Worm (Caenorhabditis elegans) whole organism, young adult: ENCODE measurements around the gene F16B4.2.

Experiments
- C17E4.6 ChIP-seq: fragments of 200-800 bp; sonication (Bioruptor generic); IDR thresholded peaks from 2 replicates; pipeline ENCODE4 v1.3.6; 2022; ENCODE audit warnings: missing genetic modification reagents, missing genetic modification characterization, missing compliant biosample characterization
- D2030.7 ChIP-seq: fragments of 200-800 bp; sonication (Bioruptor generic); IDR thresholded peaks from 2 replicates; pipeline ENCODE4 v1.3.6; 2022; ENCODE audit warnings: missing genetic modification reagents, missing genetic modification characterization, missing compliant biosample characterization
- F37B4.10 ChIP-seq: fragments of 200-800 bp; sonication (Bioruptor generic); IDR thresholded peaks from 2 replicates; pipeline ENCODE4 v1.3.6; 2022; ENCODE audit warnings: missing genetic modification characterization, missing compliant biosample characterization
- F39B2.1 ChIP-seq: fragments of 200-800 bp; sonication (Bioruptor generic); IDR thresholded peaks from 2 replicates; pipeline ENCODE4 v1.3.6; 2022; ENCODE audit warnings: missing genetic modification reagents, missing genetic modification characterization, missing compliant biosample characterization
- F55B11.4 ChIP-seq: sonication (generic microtip); optimal IDR thresholded peaks from 2 replicates; lab custom pipeline; 2016; ENCODE audit warnings: missing compliant biosample characterization, missing genetic modification characterization, borderline replicate concordance; ENCODE audit not compliant: insufficient read depth
- K12H6.12 ChIP-seq: fragments of 200-800 bp; sonication (Bioruptor generic); optimal IDR thresholded peaks from 2 replicates; lab custom pipeline; 2018; ENCODE audit warnings: mild to moderate bottlenecking, missing genetic modification characterization, missing compliant biosample characterization
- Y56A3A.18 ChIP-seq: fragments of 200-800 bp; sonication (Bioruptor generic); IDR thresholded peaks from 2 replicates; pipeline ENCODE4 v1.3.6; 2022; ENCODE audit warnings: missing genetic modification reagents, missing genetic modification characterization, missing compliant biosample characterization
- ama-1 ChIP-seq, 3 experiments: fragments of 150-350 bp in 1 of 3; sonication (generic microtip) in 2 of 3; optimal IDR thresholded peaks; 2 replicates each; lab custom pipeline; 2014 to 2018; ENCODE audit warnings: missing biosample characterization in 2 of 3, missing genetic modification characterization in 2 of 3, missing genetic modification reagents in 2 of 3
- bed-1 ChIP-seq: fragments of 200-800 bp; sonication (Bioruptor generic); IDR thresholded peaks from 2 replicates; pipeline ENCODE4 v1.3.6; 2022; ENCODE audit warnings: missing genetic modification reagents, missing genetic modification characterization, missing compliant biosample characterization
- cebp-1 ChIP-seq, 2 experiments: fragments of 200-800 bp in 1 of 2; sonication (Bioruptor generic) in 1 of 2; sonication (generic microtip) in 1 of 2; IDR thresholded peaks in 1 of 2; optimal IDR thresholded peaks in 1 of 2; 2 replicates each; pipeline versions ENCODE4 v1.3.6 to Lab custom; 2017 to 2022; ENCODE audit warnings: missing compliant biosample characterization in 2 of 2, missing genetic modification characterization in 2 of 2, mild to moderate bottlenecking in 1 of 2, missing genetic modification reagents in 1 of 2, moderate library complexity in 1 of 2
- ceh-100 ChIP-seq: fragments of 200-800 bp; sonication (Bioruptor generic); IDR thresholded peaks from 2 replicates; pipeline ENCODE4 v1.3.6; 2022; ENCODE audit warnings: missing genetic modification reagents, missing genetic modification characterization, missing compliant biosample characterization
- ceh-91 ChIP-seq: fragments of 200-800 bp; sonication (Bioruptor generic); IDR thresholded peaks from 2 replicates; pipeline ENCODE4 v1.3.6; 2022; ENCODE audit warnings: missing genetic modification reagents, missing genetic modification characterization, missing compliant biosample characterization
- chd-7 ChIP-seq: sonication (generic microtip); optimal IDR thresholded peaks from 2 replicates; lab custom pipeline; 2016; ENCODE audit warnings: mild to moderate bottlenecking, missing genetic modification characterization, moderate library complexity, missing compliant biosample characterization
- egrh-3 ChIP-seq: fragments of 200-800 bp; sonication (Bioruptor generic); IDR thresholded peaks from 2 replicates; pipeline ENCODE4 v1.3.6; 2022; ENCODE audit warnings: missing genetic modification reagents, missing genetic modification characterization, missing compliant biosample characterization
- ets-4 ChIP-seq: fragments of 200-800 bp; sonication (Bioruptor generic); optimal IDR thresholded peaks from 2 replicates; lab custom pipeline; 2018; ENCODE audit warnings: mild to moderate bottlenecking, missing genetic modification characterization, missing compliant biosample characterization
- hlh-26 ChIP-seq: fragments of 200-800 bp; sonication (Bioruptor generic); conservative IDR thresholded peaks from 2 replicates; pipeline ENCODE4 v1.3.6; 2022; ENCODE audit warnings: missing genetic modification reagents, missing genetic modification characterization, missing compliant biosample characterization
- let-526 ChIP-seq: fragments of 200-800 bp; sonication (Bioruptor generic); IDR thresholded peaks from 2 replicates; pipeline ENCODE4 v1.3.6; 2022; ENCODE audit warnings: missing genetic modification reagents, missing genetic modification characterization, missing compliant biosample characterization
- lin-54 ChIP-seq: fragments of 200-800 bp; sonication (Bioruptor generic); optimal IDR thresholded peaks from 2 replicates; lab custom pipeline; 2018; ENCODE audit warnings: mild to moderate bottlenecking, missing genetic modification characterization, missing compliant biosample characterization
- madf-6 ChIP-seq: fragments of 200-800 bp; sonication (Bioruptor generic); IDR thresholded peaks from 2 replicates; pipeline ENCODE4 v1.3.6; 2022; ENCODE audit warnings: missing genetic modification reagents, missing genetic modification characterization, missing compliant biosample characterization
- mes-4 ChIP-seq: sonication (generic microtip); optimal IDR thresholded peaks from 2 replicates; lab custom pipeline; 2016; ENCODE audit warnings: missing genotype, missing genetic modification characterization, missing compliant biosample characterization
- nfya-2 ChIP-seq: fragments of 200-800 bp; sonication (Bioruptor generic); IDR thresholded peaks from 2 replicates; pipeline ENCODE4 v1.3.6; 2022; ENCODE audit warnings: missing genetic modification reagents, missing genetic modification characterization, missing compliant biosample characterization
- nfyb-1 ChIP-seq: fragments of 200-800 bp; sonication (Bioruptor generic); IDR thresholded peaks from 2 replicates; pipeline ENCODE4 v1.3.6; 2022; ENCODE audit warnings: missing genetic modification reagents, missing genetic modification characterization, missing compliant biosample characterization
- nhr-27 ChIP-seq: fragments of 200-800 bp; sonication (Bioruptor generic); optimal IDR thresholded peaks from 2 replicates; lab custom pipeline; 2018; ENCODE audit warnings: mild to moderate bottlenecking, missing genetic modification characterization, moderate library complexity, missing compliant biosample characterization
- rcor-1 ChIP-seq: fragments of 200-800 bp; sonication (Bioruptor generic); IDR thresholded peaks from 2 replicates; pipeline ENCODE4 v1.3.6; 2022; ENCODE audit warnings: missing genetic modification reagents, missing genetic modification characterization, missing compliant biosample characterization
- snpc-1.1 ChIP-seq: sonication (generic microtip); optimal IDR thresholded peaks from 2 replicates; lab custom pipeline; 2017; ENCODE audit warnings: missing genetic modification characterization, mild to moderate bottlenecking, missing compliant biosample characterization, antibody characterized with exemption, moderate library complexity, missing genotype, missing genetic modification reagents; ENCODE audit not compliant: insufficient read depth
- tbp1 ChIP-seq: fragments of 200-800 bp; sonication (Bioruptor generic); optimal IDR thresholded peaks from 2 replicates; lab custom pipeline; 2018; ENCODE audit warnings: mild to moderate bottlenecking, missing genetic modification characterization, missing compliant biosample characterization
- tbx-9 ChIP-seq: sonication (generic microtip); optimal IDR thresholded peaks from 2 replicates; lab custom pipeline; 2016; ENCODE audit warnings: borderline replicate concordance, missing genetic modification characterization, inconsistent platforms, missing compliant biosample characterization
- unc-62 ChIP-seq: fragments of 150-350 bp; optimal IDR thresholded peaks from 2 replicates; lab custom pipeline; 2014; ENCODE audit warnings: missing biosample characterization, missing genetic modification reagents, missing genetic modification characterization
- xnd-1 ChIP-seq: sonication (generic microtip); optimal IDR thresholded peaks from 2 replicates; lab custom pipeline; 2016; ENCODE audit warnings: missing genotype, missing genetic modification reagents, missing genetic modification characterization, missing compliant biosample characterization
- zfh-2 ChIP-seq: fragments of 200-800 bp; sonication (Bioruptor generic); conservative IDR thresholded peaks from 2 replicates; pipeline ENCODE4 v1.3.6; 2022; ENCODE audit warnings: missing genetic modification reagents, missing genetic modification characterization, missing compliant biosample characterization
- zim-3 ChIP-seq: sonication (generic microtip); optimal IDR thresholded peaks from 2 replicates; lab custom pipeline; 2017; ENCODE audit warnings: mild to moderate bottlenecking, missing genetic modification characterization, moderate library complexity, missing compliant biosample characterization
- ztf-22 ChIP-seq: fragments of 200-800 bp; sonication (Bioruptor generic); optimal IDR thresholded peaks from 2 replicates; lab custom pipeline; 2018; ENCODE audit warnings: mild to moderate bottlenecking, missing genetic modification characterization, moderate library complexity, missing compliant biosample characterization
- ztf-6 ChIP-seq: fragments of 200-800 bp; sonication (Bioruptor generic); IDR thresholded peaks from 2 replicates; pipeline ENCODE4 v1.3.6; 2022; ENCODE audit warnings: missing genetic modification reagents, missing genetic modification characterization, missing compliant biosample characterization

Gene F16B4.2

DNA sequence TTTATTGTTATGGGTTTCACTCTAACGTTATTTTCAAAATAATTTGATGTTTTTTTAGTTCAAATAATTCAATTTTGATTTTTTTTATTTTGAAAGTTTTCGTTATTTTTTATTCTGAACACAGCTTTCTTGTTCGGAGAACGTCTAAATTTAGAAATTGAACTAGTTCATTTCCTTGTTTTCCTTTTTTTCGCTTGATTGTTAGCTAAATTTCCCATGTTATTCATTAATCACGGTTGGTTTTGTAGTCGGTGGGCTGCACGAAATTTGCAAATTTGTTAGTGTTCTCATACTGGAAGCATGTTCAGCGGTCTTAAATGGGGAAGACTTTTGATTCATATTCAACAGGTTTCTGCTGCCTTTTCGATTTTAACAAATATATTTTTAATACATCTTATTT is 35.0 kb downstream of the F16B4.2 start, which contains the start of gene str-222:
str-222 (plus strand) TSS at position 301 of the 400 bp plus-strand sequence.
- TF ChIP-seq let-526 (GFP tag; lab: Robert Waterston, UW) (no peak), tbx-9 (tag; lab: Kevin White, UChicago) (no peak), ceh-91 (GFP tag; lab: Robert Waterston, UW) (no peak), rcor-1 (GFP tag; lab: Robert Waterston, UW) (no peak), ceh-100 (no peak), Y56A3A.18 (no peak), mes-4 (no peak), C17E4.6 (no peak), F37B4.10 (GFP tag; lab: Robert Waterston, UW) (no peak)

- TF ChIP-seq D2030.7 (GFP tag; lab: Robert Waterston, UW) = no peak
- TF ChIP-seq unc-62 (GFP tag; lab: Kevin White, UChicago) = no peak
- TF ChIP-seq zfh-2 = no peak
- TF ChIP-seq nfyb-1 (GFP tag; lab: Robert Waterston, UW) = no peak
- TF ChIP-seq K12H6.12 (tag; lab: Kevin White, UChicago) = no peak
- no peak for TF ChIP-seq egrh-3 (GFP tag; lab: Robert Waterston, UW)
Observed at ce11 chrV:1640008-1640407, 39.2 kb downstream of the F16B4.2 start, which contains the start of gene str-221. str-221 (plus strand) TSS chrV:1640308.

ce11 chrV:1642199-1642598 is 41.4 kb downstream of the F16B4.2 start, which contains the start of gene Y46H3D.1:
Y46H3D.1 (plus strand) TSS chrV:1642499.
- TF ChIP-seq F55B11.4 (tag; lab: Kevin White, UChicago) (no peak), cebp-1 (GFP tag; IDR thresholded peaks at IDR 0.05; lab: Robert Waterston, UW) (no peak), cebp-1 (tag; optimal IDR thresholded peaks at IDR 0.05; lab: Kevin White, UChicago) (no peak), ztf-6 (GFP tag; lab: Robert Waterston, UW) (no peak), tbx-9 (tag; lab: Kevin White, UChicago) (no peak), tbp1 (GFP tag; lab: Kevin White, UChicago) (no peak), ets-4 (no peak), ama-1 (optimal IDR thresholded peaks at IDR 0.05; lab: Kevin White, UChicago) (no peak), ama-1 (GFP tag; optimal IDR thresholded peaks at IDR 0.05; lab: Kevin White, UChicago) (no peak), madf-6 (GFP tag; lab: Robert Waterston, UW) (no peak), zim-3 (no peak), ztf-22 (GFP tag; lab: Kevin White, UChicago) (no peak), let-526 (GFP tag; lab: Robert Waterston, UW) (no peak), K12H6.12 (tag; lab: Kevin White, UChicago) (no peak), hlh-26 (no peak), bed-1 (GFP tag; lab: Robert Waterston, UW) (no peak), nhr-27 (no peak), snpc-1.1 (no peak), F39B2.1 (GFP tag; lab: Robert Waterston, UW) (no peak), chd-7 (no peak), xnd-1 (tag; lab: Kevin White, UChicago) (no peak), nfya-2 (GFP tag; lab: Robert Waterston, UW) (no peak)
- TF ChIP-seq, all 124 proteins: peak for 0

- TF ChIP-seq nfya-2 (GFP tag; lab: Robert Waterston, UW) (0 out of 2 replicates have a peak, but pooled peaks have one; percentile 55), lin-54 (no peak)
Observed at ce11 chrV:1642768-1643167, 41.9 kb downstream of the F16B4.2 start.
